Worm (Caenorhabditis elegans) whole organism, late embryonic: ENCODE results near the gene Y11D7A.7.

Source experiments
- ceh-19 ChIP-seq: fragments of 200-800 bp; sonication (Bioruptor generic); optimal IDR thresholded peaks from 2 replicates; lab custom pipeline; 2018; ENCODE audit warnings: mild to moderate bottlenecking, missing genetic modification characterization, missing compliant biosample characterization
- ceh-2 ChIP-seq: sonication (generic microtip); optimal IDR thresholded peaks from 2 replicates; lab custom pipeline; 2016; ENCODE audit warnings: missing genotype, missing genetic modification characterization, missing compliant biosample characterization
- dve-1 ChIP-seq: sonication (generic microtip); optimal IDR thresholded peaks from 2 replicates; lab custom pipeline; 2017; ENCODE audit warnings: antibody characterized with exemption, mild to moderate bottlenecking, missing genetic modification characterization, missing compliant biosample characterization
- eyg-1 ChIP-seq: sonication (generic microtip); optimal IDR thresholded peaks from 2 replicates; lab custom pipeline; 2016; ENCODE audit warnings: missing genotype, missing genetic modification characterization, missing compliant biosample characterization
- gmeb-2 ChIP-seq: sonication (generic microtip); optimal IDR thresholded peaks from 2 replicates; lab custom pipeline; 2016; ENCODE audit warnings: missing genetic modification characterization, inconsistent platforms, missing compliant biosample characterization
- nfya-1 ChIP-seq: sonication (generic microtip); optimal IDR thresholded peaks from 2 replicates; lab custom pipeline; 2017; ENCODE audit warnings: missing genetic modification characterization, mild to moderate bottlenecking, missing compliant biosample characterization, antibody characterized with exemption, moderate library complexity
- nhr-232 ChIP-seq: sonication (generic microtip); optimal IDR thresholded peaks from 2 replicates; lab custom pipeline; 2016; ENCODE audit warnings: missing genetic modification characterization, missing compliant biosample characterization
- pag-3 ChIP-seq: sonication (generic microtip); optimal IDR thresholded peaks from 2 replicates; lab custom pipeline; 2016; ENCODE audit warnings: missing compliant biosample characterization, missing genetic modification characterization, borderline replicate concordance
- pha-4 ChIP-seq: fragments of 150-350 bp; optimal IDR thresholded peaks from 2 replicates; lab custom pipeline; 2018; ENCODE audit warnings: missing biosample characterization, missing genetic modification reagents, missing genetic modification characterization
- rnt-1 ChIP-seq: sonication (generic microtip); optimal IDR thresholded peaks from 2 replicates; lab custom pipeline; 2016; ENCODE audit warnings: missing genetic modification characterization, missing compliant biosample characterization
- sox-4 ChIP-seq: sonication (generic microtip); optimal IDR thresholded peaks from 2 replicates; lab custom pipeline; 2017; ENCODE audit warnings: mild to moderate bottlenecking, missing genetic modification characterization, inconsistent platforms, missing compliant biosample characterization

DNA sequence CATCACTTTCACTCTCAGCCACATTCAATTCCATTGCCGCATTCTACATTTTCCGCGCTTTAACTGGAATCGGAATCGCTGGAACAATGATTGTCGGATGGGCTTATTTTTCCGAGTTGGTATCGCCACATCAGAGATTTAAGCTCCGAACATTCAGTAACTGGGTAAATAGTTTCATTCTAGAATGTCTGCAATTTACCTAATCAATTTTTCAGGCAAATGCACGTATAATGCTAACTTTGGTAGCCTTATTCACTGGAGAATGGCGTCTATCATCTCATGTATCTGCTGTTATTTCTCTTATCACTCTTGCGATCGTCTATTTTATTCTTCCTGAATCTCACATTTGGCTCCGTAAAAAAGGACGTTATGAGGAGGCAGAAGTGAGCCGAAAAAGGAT, 30.9 kb upstream of the Y11D7A.7 start:
- no peak for TF ChIP-seq dve-1
- no peak for TF ChIP-seq eyg-1 (tag; lab: Kevin White, UChicago)
- TF ChIP-seq nfya-1 = no peak
- no peak for TF ChIP-seq rnt-1
- TF ChIP-seq pha-4 (tag; lab: Kevin White, UChicago) = no peak
- TF ChIP-seq ceh-19 (GFP tag; lab: Kevin White, UChicago) = no peak
- no peak for TF ChIP-seq gmeb-2 (tag; lab: Kevin White, UChicago)
- no peak for TF ChIP-seq pag-3 (tag; lab: Kevin White, UChicago)
- no peak for TF ChIP-seq nhr-232 (tag; lab: Kevin White, UChicago)
- no peak for TF ChIP-seq sox-4
- no peak for TF ChIP-seq ceh-2 (tag; lab: Kevin White, UChicago)
